Fruit fly (Drosophila melanogaster): ENCODE data around the gene Ugt35B1.

Gene Ugt35B1

DNA sequence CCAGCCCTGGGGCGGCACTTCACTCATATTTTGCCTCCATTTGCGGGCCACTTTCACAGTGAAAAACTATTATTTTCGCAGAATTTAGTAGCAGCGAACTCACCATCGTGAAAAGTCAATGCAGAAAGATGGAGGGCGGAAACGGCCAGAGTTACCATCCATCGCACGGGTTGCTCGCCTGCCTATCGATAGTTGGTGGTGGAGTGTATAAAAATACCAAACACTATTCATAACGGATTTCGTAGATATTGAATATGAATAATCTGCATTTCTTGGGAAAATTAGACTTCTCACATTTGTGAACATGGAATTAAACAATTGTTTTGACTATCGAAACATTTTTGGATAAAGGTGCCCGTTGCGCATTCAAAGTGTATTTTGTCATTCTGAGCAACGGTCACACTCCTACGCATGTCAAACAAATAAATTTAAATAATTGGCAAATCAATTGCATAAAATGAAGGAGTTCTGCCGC is 46.1 kb upstream of the Ugt35B1 start, which contains the start of the genes RpS25 and CG4820 (continued):
- TF ChIP-seq ci (GFP tag; IDR thresholded peaks at IDR 0.05) (peak; percentile 96), Dek (tag; optimal IDR thresholded peaks at IDR 0.05) (peak; percentile 71), Spps (tag; optimal IDR thresholded peaks at IDR 0.05) (peak; percentile 78), CG10565 (GFP tag; optimal IDR thresholded peaks at IDR 0.05) (peak; percentile 59), grn (GFP tag; optimal IDR thresholded peaks at IDR 0.05) (peak; percentile 76), BtbVII (GFP tag; optimal IDR thresholded peaks at IDR 0.05) (peak; percentile 92), CG4328 (GFP tag; optimal IDR thresholded peaks at IDR 0.05) (peak; percentile 94), CG12236 (GFP tag; optimal IDR thresholded peaks at IDR 0.05) (peak; percentile 89), Opbp (GFP tag; IDR thresholded peaks at IDR 0.05; ENCODE audit: partially characterized antibody) (peak; percentile 76), ase (GFP tag; IDR thresholded peaks at IDR 0.05) (peak; percentile 77), CG10654 (GFP tag; optimal IDR thresholded peaks at IDR 0.05) (peak; percentile 90), NC2β (GFP tag; optimal IDR thresholded peaks at IDR 0.05) (peak; percentile 98), H2.0 (GFP tag; IDR thresholded peaks at IDR 0.05) (peak; percentile 84), CG2199 (GFP tag; IDR thresholded peaks at IDR 0.05) (0 out of 3 replicates have a peak, but pooled peaks have one; percentile 10), gce (GFP tag; IDR thresholded peaks at IDR 0.05) (peak; percentile 86; the same call in 2 of the 3 replicates), CG13894 (tag; optimal IDR thresholded peaks at IDR 0.05) (peak; percentile 83), crc (GFP tag; optimal IDR thresholded peaks at IDR 0.05) (peak; percentile 88), Lhr (GFP tag; optimal IDR thresholded peaks at IDR 0.05) (peak; percentile 90), CG8281 (tag; optimal IDR thresholded peaks at IDR 0.05) (peak; percentile 72), Nf-YC (tag; optimal IDR thresholded peaks at IDR 0.05) (peak; percentile 81), CG13424 (tag; optimal IDR thresholded peaks at IDR 0.05) (peak; percentile 84), Ada2b (GFP tag; IDR thresholded peaks at IDR 0.05) (peak; percentile 66), luna (GFP tag; optimal IDR thresholded peaks at IDR 0.05) (peak; percentile 86), Poxn (GFP tag; IDR thresholded peaks at IDR 0.05) (no peak; the same call in 1 of the 2 replicates), gcm (GFP tag; optimal IDR thresholded peaks at IDR 0.05) (peak; percentile 89), Deaf1 (tag; optimal IDR thresholded peaks at IDR 0.05) (peak; percentile 58), so (GFP tag; IDR thresholded peaks at IDR 0.05) (peak; percentile 85), run (tag; optimal IDR thresholded peaks at IDR 0.05) (peak; percentile 84), CG12391 (tag; optimal IDR thresholded peaks at IDR 0.05) (peak; percentile 92), CG9932 (GFP tag; IDR thresholded peaks at IDR 0.05) (peak; percentile 74), sim (GFP tag; IDR thresholded peaks at IDR 0.05) (peak; percentile 71), sisA (GFP tag; IDR thresholded peaks at IDR 0.05) (peak; percentile 40; the same call in 1 of the 2 replicates), CG4360 (GFP tag; IDR thresholded peaks at IDR 0.05) (0 out of 2 replicates have a peak, but pooled peaks have one; percentile 37), crol (GFP tag; IDR thresholded peaks at IDR 0.05) (peak; percentile 49), dpn (GFP tag; optimal IDR thresholded peaks at IDR 0.05) (peak; percentile 80 to 94), BEAF-32 (GFP tag; optimal IDR thresholded peaks at IDR 0.05) (peak; percentile 96), vfl (GFP tag; optimal IDR thresholded peaks at IDR 0.05) (peak; percentile 80), sc (optimal IDR thresholded peaks at IDR 0.05) (no peak), sc (GFP tag; optimal IDR thresholded peaks at IDR 0.05) (peak; percentile 86), tin (GFP tag; optimal IDR thresholded peaks at IDR 0.05) (peak; percentile 84), CG18476 (GFP tag; optimal IDR thresholded peaks at IDR 0.05) (peak; percentile 76), gsb (GFP tag; IDR thresholded peaks at IDR 0.05) (peak; percentile 66), ham (GFP tag; IDR thresholded peaks at IDR 0.05) (peak; percentile 55; the same call in 1 of the 2 replicates), Max (GFP tag; optimal IDR thresholded peaks at IDR 0.05) (peak; percentile 94), CG3163 (GFP tag; optimal IDR thresholded peaks at IDR 0.05) (peak; percentile 82), CG7839 (tag; optimal IDR thresholded peaks at IDR 0.05) (peak; percentile 86), nom (GFP tag; optimal IDR thresholded peaks at IDR 0.05) (peak; percentile 90), az2 (GFP tag; optimal IDR thresholded peaks at IDR 0.05) (peak; percentile 70), CG10979 (tag; optimal IDR thresholded peaks at IDR 0.05) (peak; percentile 83), CG7786 (GFP tag; optimal IDR thresholded peaks at IDR 0.05) (peak; percentile 81), shn (GFP tag; optimal IDR thresholded peaks at IDR 0.05) (peak; percentile 94)
